Worm (Caenorhabditis elegans): ENCODE data around the gene C14A6.6.

DNA sequence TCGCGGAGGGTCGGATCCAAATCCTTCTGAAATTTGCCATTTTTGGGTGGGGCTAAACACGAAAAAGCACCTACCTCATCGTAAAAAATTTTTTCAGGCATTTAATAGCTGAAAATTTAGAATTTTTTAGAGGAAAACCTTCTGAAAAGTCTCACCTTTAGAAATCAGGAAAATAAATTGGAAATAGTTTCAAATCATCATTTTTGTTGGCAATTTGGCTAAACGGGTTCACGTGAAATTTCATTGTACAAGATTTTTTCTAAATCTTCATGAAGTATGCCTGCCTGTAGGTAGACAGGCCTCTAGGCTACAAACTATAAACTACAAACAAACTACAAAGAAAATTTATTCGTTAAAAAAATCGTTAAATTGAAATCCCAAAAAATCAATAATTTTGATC, 1.2 kb upstream of the C14A6.6 start, which contains the start of gene C14A6.7:
- no peak for TF ChIP-seq W03F9.2 (tag; optimal IDR thresholded peaks at IDR 0.05)
- no peak for TF ChIP-seq him-1 (tag; optimal IDR thresholded peaks at IDR 0.05)

All from whole organism, L4/young adult.